Worm (Caenorhabditis elegans): Measurements from ENCODE around the gene fbxa-12.

fbxa-12 gene

DNA sequence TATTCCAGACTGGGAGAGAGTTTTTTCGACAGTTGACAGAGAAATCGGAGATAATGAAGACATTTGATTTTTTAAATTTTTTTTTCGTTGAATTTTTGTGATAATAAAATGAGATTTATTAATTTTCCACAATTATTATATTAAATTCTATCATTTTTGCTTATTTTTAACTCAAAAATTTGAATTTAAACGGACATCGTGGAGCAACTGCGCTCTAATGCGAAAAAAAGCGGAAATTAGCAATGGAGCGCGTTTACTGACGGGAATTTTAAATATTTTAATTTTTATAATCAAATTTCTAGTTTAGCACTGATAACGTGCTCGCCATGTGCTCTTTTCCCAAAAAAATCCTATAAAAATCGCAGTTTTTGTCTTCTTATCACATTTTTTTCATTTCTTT lies 8.4 kb upstream of the fbxa-12 start, which contains the start of gene C39B5.14:
TSS of gene C39B5.14 (plus strand) at position 301 of the 400 bp plus-strand sequence.
- TF ChIP-seq xnd-1 (tag; optimal IDR thresholded peaks at IDR 0.05), result no peak
- no peak for TF ChIP-seq snpc-1.3 (tag; optimal IDR thresholded peaks at IDR 0.05; ENCODE audit: insufficient read depth)
- TF ChIP-seq B0019.2 (GFP tag; conservative IDR thresholded peaks at IDR 0.05), result no peak
- no peak for TF ChIP-seq T07F8.4 (tag; optimal IDR thresholded peaks at IDR 0.05)
- TF ChIP-seq madf-6 (GFP tag; IDR thresholded peaks at IDR 0.05), result no peak
- no peak for TF ChIP-seq sea-2 (GFP tag; IDR thresholded peaks at IDR 0.05)
- no peak for TF ChIP-seq ztf-18 (tag; optimal IDR thresholded peaks at IDR 0.05)
- no peak for TF ChIP-seq sptf-2 (GFP tag; optimal IDR thresholded peaks at IDR 0.05)
- TF ChIP-seq B0035.1 (tag; optimal IDR thresholded peaks at IDR 0.05), result no peak
- TF ChIP-seq hrde-1 (tag; optimal IDR thresholded peaks at IDR 0.05; ENCODE audit: borderline replicate concordance), result no peak
- TF ChIP-seq F55B11.4 (tag; optimal IDR thresholded peaks at IDR 0.05; ENCODE audit: borderline replicate concordance, insufficient read depth), result no peak
- TF ChIP-seq C17E4.6 (GFP tag; IDR thresholded peaks at IDR 0.05), result no peak
- TF ChIP-seq ceh-79 (tag; optimal IDR thresholded peaks at IDR 0.05), result no peak
- TF ChIP-seq attf-6 (GFP tag; IDR thresholded peaks at IDR 0.05), result no peak
- no peak for TF ChIP-seq F39B2.1 (GFP tag; IDR thresholded peaks at IDR 0.05)

ce11 chrIII:2212343-2212742 lies 7.2 kb upstream of the fbxa-12 start:
- no peak for TF ChIP-seq nfyb-1 (GFP tag; IDR thresholded peaks at IDR 0.05)
- TF ChIP-seq unc-130 (GFP tag; optimal IDR thresholded peaks at IDR 0.05), result no peak
- TF ChIP-seq madf-3 (GFP tag; IDR thresholded peaks at IDR 0.05), result no peak
- TF ChIP-seq F22D6.2 (tag; optimal IDR thresholded peaks at IDR 0.05), result no peak
- TF ChIP-seq Y67H2A.10 (GFP tag; conservative IDR thresholded peaks at IDR 0.05), result no peak
- no peak for TF ChIP-seq ztf-26 (tag; optimal IDR thresholded peaks at IDR 0.05)
- TF ChIP-seq nhr-80 (tag; optimal IDR thresholded peaks at IDR 0.05), result peak; percentile 24

ce11 chrIII:2223932-2224331 lies 4.4 kb downstream of the fbxa-12 start, which contains the start of gene srd-65:
srd-65 (minus strand) TSS chrIII:2224032.
- no peak for TF ChIP-seq F52B5.7 (tag; optimal IDR thresholded peaks at IDR 0.05)
- no peak for TF ChIP-seq nfyb-1 (GFP tag; IDR thresholded peaks at IDR 0.05)
- TF ChIP-seq T26A5.8 (tag; optimal IDR thresholded peaks at IDR 0.05), result no peak
- TF ChIP-seq zim-3 (tag; optimal IDR thresholded peaks at IDR 0.05), result no peak
- TF ChIP-seq Y56A3A.18 (GFP tag; IDR thresholded peaks at IDR 0.05), result no peak
- TF ChIP-seq sea-2 (GFP tag; IDR thresholded peaks at IDR 0.05), result no peak
- TF ChIP-seq T07F8.4 (tag; optimal IDR thresholded peaks at IDR 0.05), result no peak
- no peak for TF ChIP-seq ccch-3 (GFP tag; optimal IDR thresholded peaks at IDR 0.05)
- no peak for TF ChIP-seq hrde-1 (tag; optimal IDR thresholded peaks at IDR 0.05; ENCODE audit: borderline replicate concordance)
- no peak for TF ChIP-seq lin-40 (tag; optimal IDR thresholded peaks at IDR 0.05)
- no peak for TF ChIP-seq rpc-1 (optimal IDR thresholded peaks at IDR 0.05)
- TF ChIP-seq rpc-1 (tag; optimal IDR thresholded peaks at IDR 0.05), result no peak
- no peak for TF ChIP-seq F57A8.1 (GFP tag; optimal IDR thresholded peaks at IDR 0.05)
- no peak for TF ChIP-seq atf-7 (tag; optimal IDR thresholded peaks at IDR 0.05)
- no peak for TF ChIP-seq lin-35 (GFP tag; optimal IDR thresholded peaks at IDR 0.05)
- TF ChIP-seq bed-2 (GFP tag; IDR thresholded peaks at IDR 0.05), result no peak

DNA sequence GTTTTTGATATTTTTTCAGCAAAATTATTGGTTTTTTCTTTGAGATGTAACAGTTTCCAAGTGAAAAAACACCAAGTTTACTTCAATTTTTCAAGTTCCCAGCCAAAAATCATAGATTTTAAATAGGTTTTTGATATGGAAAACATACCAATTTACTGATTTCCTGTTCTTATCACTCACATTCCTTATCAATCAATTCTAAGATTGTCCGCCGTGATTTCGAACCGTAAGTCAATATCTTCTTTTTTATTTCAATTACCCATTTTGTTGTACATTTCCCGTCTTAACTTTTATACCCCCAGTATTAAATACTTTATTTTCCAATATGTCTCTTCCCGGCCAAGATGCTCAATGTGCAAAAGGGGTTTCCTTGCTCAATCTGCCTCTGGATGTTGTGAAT lies 5.0 kb downstream of the fbxa-12 start, which contains the start of gene fbxa-38:
TSS of gene fbxa-38 (plus strand) at position 195 of the 400 bp plus-strand sequence.
- TF ChIP-seq somi-1 (GFP tag; optimal IDR thresholded peaks at IDR 0.05) (no peak), egl-44 (GFP tag; IDR thresholded peaks at IDR 0.05) (no peak), zfh-2 (GFP tag; conservative IDR thresholded peaks at IDR 0.05) (no peak), ceh-40 (GFP tag; IDR thresholded peaks at IDR 0.05) (no peak), madf-6 (GFP tag; IDR thresholded peaks at IDR 0.05) (no peak), nfya-1 (tag; optimal IDR thresholded peaks at IDR 0.05; ENCODE audit: borderline replicate concordance, insufficient read depth) (no peak), Y79H2A.3 (GFP tag; conservative IDR thresholded peaks at IDR 0.05) (no peak), madf-10 (tag; optimal IDR thresholded peaks at IDR 0.05) (no peak), snpc-1.1 (tag; optimal IDR thresholded peaks at IDR 0.05; ENCODE audit: insufficient read depth) (no peak), dpff-1 (tag; optimal IDR thresholded peaks at IDR 0.05) (no peak)
